Worm (Caenorhabditis elegans): ENCODE measurements around the gene tald-1.

DNA sequence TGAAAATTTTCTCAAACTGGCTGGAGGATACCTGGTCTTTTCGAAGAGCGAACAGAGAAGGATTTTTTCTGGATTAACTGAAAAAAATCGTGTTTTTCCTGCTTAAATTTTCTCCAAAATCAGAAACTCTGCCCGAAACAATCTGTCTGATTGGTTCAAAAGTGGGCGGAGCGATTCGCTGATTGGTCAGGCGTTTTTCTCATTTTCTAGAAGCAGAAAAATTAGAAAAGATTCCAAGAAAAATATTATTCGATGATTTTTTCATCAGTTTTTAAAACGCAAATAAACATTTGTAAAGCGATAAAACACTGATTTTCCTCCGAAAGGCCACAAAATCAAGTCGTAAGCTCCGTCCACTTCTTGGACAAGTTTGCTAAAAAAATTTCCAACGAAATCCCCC lies 12.4 kb downstream of the tald-1 start:
- TF ChIP-seq ztf-11 (tag; optimal IDR thresholded peaks at IDR 0.05): no peak
- no peak for TF ChIP-seq nhr-76 (tag; optimal IDR thresholded peaks at IDR 0.05)
- TF ChIP-seq unc-39 (tag; optimal IDR thresholded peaks at IDR 0.05): no peak
- no peak for TF ChIP-seq nhr-28 (tag; optimal IDR thresholded peaks at IDR 0.05)
- no peak for TF ChIP-seq elt-3 (tag; optimal IDR thresholded peaks at IDR 0.05)
- no peak for TF ChIP-seq unc-62 (GFP tag; optimal IDR thresholded peaks at IDR 0.05)
- no peak for TF ChIP-seq flh-1 (GFP tag; optimal IDR thresholded peaks at IDR 0.05)
- TF ChIP-seq ceh-39 (tag; optimal IDR thresholded peaks at IDR 0.05): no peak
- no peak for TF ChIP-seq sptf-1 (tag; optimal IDR thresholded peaks at IDR 0.05)
- no peak for TF ChIP-seq ham-2 (GFP tag; optimal IDR thresholded peaks at IDR 0.05)
- TF ChIP-seq lsy-2 (tag; optimal IDR thresholded peaks at IDR 0.05): no peak

Measured in whole organism, mixed stage, embryonic.